Worm (Caenorhabditis elegans) whole organism, midembryonic: ENCODE data around the gene F26A1.4.

Experiments used
- T22C8.4 ChIP-seq: fragments of 200-800 bp; sonication (Bioruptor generic); IDR thresholded peaks from 2 replicates; pipeline ENCODE4 v1.3.6; 2022; ENCODE audit warnings: missing genetic modification characterization, missing compliant biosample characterization
- cog-1 ChIP-seq: sonication (generic microtip); optimal IDR thresholded peaks from 2 replicates; lab custom pipeline; 2016; ENCODE audit warnings: missing genetic modification characterization, missing compliant biosample characterization
- flt-1 ChIP-seq: fragments of 200-800 bp; sonication (Bioruptor generic); IDR thresholded peaks from 2 replicates; pipeline ENCODE4 v1.3.6; 2022; ENCODE audit warnings: missing genetic modification characterization, missing compliant biosample characterization
- klf-2 ChIP-seq: fragments of 200-800 bp; sonication (Bioruptor generic); conservative IDR thresholded peaks from 2 replicates; pipeline ENCODE4 v1.3.6; 2022; ENCODE audit warnings: missing genetic modification reagents, missing genetic modification characterization, missing compliant biosample characterization
- med-1 ChIP-seq: sonication (generic microtip); optimal IDR thresholded peaks from 2 replicates; lab custom pipeline; 2017; ENCODE audit warnings: missing genetic modification characterization, mild to moderate bottlenecking, missing compliant biosample characterization, antibody characterized with exemption, missing genetic modification reagents; ENCODE audit not compliant: insufficient read depth
- ref-1 ChIP-seq: fragments of 200-800 bp; sonication (Bioruptor generic); conservative IDR thresholded peaks from 2 replicates; pipeline ENCODE4 v1.3.6; 2022; ENCODE audit warnings: missing genetic modification reagents, missing genetic modification characterization, missing compliant biosample characterization
- tab-1 ChIP-seq: fragments of 200-800 bp; sonication (Bioruptor generic); IDR thresholded peaks from 2 replicates; pipeline ENCODE4 v1.3.6; 2022; ENCODE audit warnings: missing genetic modification characterization, missing compliant biosample characterization
- ztf-23 ChIP-seq: fragments of 200-800 bp; sonication (Bioruptor generic); IDR thresholded peaks from 2 replicates; pipeline ENCODE4 v1.3.6; 2022; ENCODE audit warnings: missing genetic modification reagents, missing genetic modification characterization, missing compliant biosample characterization
- ztf-29 ChIP-seq: fragments of 200-800 bp; sonication (Bioruptor generic); IDR thresholded peaks from 2 replicates; pipeline ENCODE4 v1.3.6; 2022; ENCODE audit warnings: missing genetic modification reagents, missing genetic modification characterization, missing compliant biosample characterization

F26A1.4 gene

DNA sequence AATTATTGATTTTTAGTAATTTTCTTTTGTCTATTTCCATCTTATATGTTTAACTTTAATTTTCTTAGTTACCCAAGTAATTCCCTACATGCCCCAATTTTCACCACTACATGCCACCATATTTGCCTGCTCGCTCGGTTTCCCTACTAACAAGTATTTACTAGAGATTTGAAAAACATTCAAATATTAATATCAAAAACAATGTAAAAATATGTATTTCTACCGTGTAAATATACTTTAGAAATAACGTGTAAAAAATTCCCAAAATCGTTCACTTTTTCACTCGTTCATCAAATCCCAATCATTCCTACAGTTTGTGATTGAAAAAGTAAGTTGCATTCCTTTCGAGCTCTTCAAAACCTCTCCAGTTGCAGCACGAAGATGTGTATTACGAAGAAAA is 9.3 kb downstream of the F26A1.4 start, which contains the start of gene F26A1.3:
Gene F26A1.3, plus strand, starts transcription at position 301 of the 400 bp plus-strand sequence.
- no peak for TF ChIP-seq klf-2 (GFP tag; lab: Robert Waterston, UW)
- no peak for TF ChIP-seq ztf-23 (GFP tag; lab: Robert Waterston, UW)
- TF ChIP-seq flt-1 (GFP tag; lab: Robert Waterston, UW) = no peak
- TF ChIP-seq cog-1 (tag; lab: Kevin White, UChicago) = no peak
- no peak for TF ChIP-seq ref-1
- no peak for TF ChIP-seq T22C8.4 (GFP tag; lab: Robert Waterston, UW)
- no peak for TF ChIP-seq med-1
- no peak for TF ChIP-seq ztf-29 (GFP tag; lab: Robert Waterston, UW)
- no peak for TF ChIP-seq tab-1

DNA sequence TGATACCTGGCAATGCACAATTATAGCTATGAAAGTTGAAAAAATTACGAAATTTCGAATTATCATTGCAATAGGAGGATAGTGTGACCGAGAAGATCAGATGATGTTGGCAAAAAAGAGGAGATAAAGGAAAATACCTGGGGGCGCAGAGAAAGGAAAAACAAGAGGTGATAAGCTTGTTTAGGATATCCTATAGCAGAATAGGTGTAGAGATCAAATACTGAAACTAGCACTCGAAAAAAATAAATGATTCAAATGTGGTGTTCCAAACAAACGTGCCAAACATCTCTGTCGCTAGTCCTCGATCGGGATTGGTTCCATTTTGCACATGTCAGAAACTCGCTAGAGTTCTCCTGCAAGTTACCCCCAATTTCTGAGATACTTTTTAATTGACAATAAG is 12.1 kb downstream of the F26A1.4 start, which contains the start of gene F26A1.9:
Gene F26A1.9, minus strand, starts transcription at position 101 of the 400 bp plus-strand sequence.
- TF ChIP-seq ztf-23 (GFP tag; lab: Robert Waterston, UW) (no peak), klf-2 (GFP tag; lab: Robert Waterston, UW) (no peak), ztf-29 (GFP tag; lab: Robert Waterston, UW) (no peak), med-1 (no peak), ref-1 (no peak), cog-1 (tag; lab: Kevin White, UChicago) (no peak), tab-1 (no peak), flt-1 (GFP tag; lab: Robert Waterston, UW) (no peak), T22C8.4 (GFP tag; lab: Robert Waterston, UW) (no peak)

DNA sequence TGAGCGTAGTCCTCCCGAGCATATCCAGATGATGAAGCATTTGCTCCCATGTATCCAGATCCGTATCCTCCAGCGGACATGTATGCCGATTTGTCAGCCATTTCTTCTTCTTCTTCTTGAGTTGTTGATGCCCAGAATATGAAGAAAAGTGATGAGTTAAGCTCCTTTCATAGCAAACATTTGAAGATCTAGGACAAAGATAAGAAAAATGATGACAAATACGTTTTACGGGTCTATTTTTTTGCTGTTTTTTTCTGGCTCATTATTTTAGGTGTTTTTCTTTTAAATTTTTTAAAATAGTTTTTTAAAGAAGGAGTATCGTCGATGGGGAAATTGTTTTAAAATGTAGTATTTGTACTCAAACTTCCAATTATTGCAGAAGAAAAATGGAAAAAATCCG is 12.9 kb downstream of the F26A1.4 start, which contains the start of gene nspd-9:
Gene nspd-9, minus strand, starts transcription at position 101 of the 400 bp plus-strand sequence.
- no peak for TF ChIP-seq ztf-23 (GFP tag; lab: Robert Waterston, UW)
- no peak for TF ChIP-seq klf-2 (GFP tag; lab: Robert Waterston, UW)
- no peak for TF ChIP-seq ztf-29 (GFP tag; lab: Robert Waterston, UW)
- no peak for TF ChIP-seq tab-1
- TF ChIP-seq T22C8.4 (GFP tag; lab: Robert Waterston, UW) = no peak
- TF ChIP-seq med-1 = no peak

DNA sequence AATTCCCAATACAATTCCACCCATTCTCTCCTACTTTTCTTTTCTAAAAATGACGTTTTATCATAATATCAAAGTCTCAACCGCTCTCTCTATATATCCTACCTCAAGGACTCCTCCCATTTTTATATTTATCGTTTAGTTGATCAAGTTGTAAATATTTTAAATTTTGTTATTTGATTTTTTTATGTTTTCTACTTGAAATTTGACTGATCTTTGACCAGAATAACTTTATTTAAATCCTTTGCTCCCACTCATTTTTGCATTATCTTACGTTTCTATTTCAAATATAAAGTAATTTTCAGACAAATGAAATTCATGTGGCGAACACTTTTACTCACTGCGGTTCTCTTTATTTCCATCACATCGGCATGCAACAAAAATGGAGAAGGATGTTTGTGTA is 20.1 kb downstream of the F26A1.4 start, which contains the start of the genes acbp-7 and F26A1.19:
Gene acbp-7, plus strand, starts transcription at position 301 of the 400 bp plus-strand sequence.
Gene F26A1.19, plus strand, starts transcription at position 303 of the 400 bp plus-strand sequence.
- TF ChIP-seq ztf-23 (GFP tag; lab: Robert Waterston, UW) (no peak), tab-1 (no peak)

DNA sequence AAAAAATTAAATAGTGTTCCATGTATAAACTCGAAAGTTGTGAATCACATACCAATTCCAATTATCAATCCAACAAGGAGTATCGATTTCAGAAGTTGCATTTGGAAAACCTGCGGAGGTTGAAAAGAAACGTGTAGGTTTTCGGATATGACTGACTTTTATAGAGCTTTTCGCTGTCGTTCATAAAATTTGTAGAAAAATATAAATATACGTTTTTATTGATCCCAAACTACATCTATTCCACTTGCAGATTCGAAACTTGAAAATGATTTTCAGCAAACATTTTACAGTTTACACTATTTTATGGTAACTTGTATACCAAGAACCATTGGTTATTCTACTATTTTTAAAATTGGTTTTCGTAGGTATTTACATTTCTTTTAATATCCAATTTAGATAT is 24.8 kb downstream of the F26A1.4 start, which contains the start of gene clec-156:
Gene clec-156, minus strand, starts transcription at position 101 of the 400 bp plus-strand sequence.
- TF ChIP-seq cog-1 (tag; lab: Kevin White, UChicago) = no peak
- no peak for TF ChIP-seq klf-2 (GFP tag; lab: Robert Waterston, UW)
- no peak for TF ChIP-seq flt-1 (GFP tag; lab: Robert Waterston, UW)
- TF ChIP-seq med-1 = no peak
- no peak for TF ChIP-seq tab-1
- no peak for TF ChIP-seq T22C8.4 (GFP tag; lab: Robert Waterston, UW)
- TF ChIP-seq ztf-29 (GFP tag; lab: Robert Waterston, UW) = no peak
- TF ChIP-seq ztf-23 (GFP tag; lab: Robert Waterston, UW) = no peak
- no peak for TF ChIP-seq ref-1

DNA sequence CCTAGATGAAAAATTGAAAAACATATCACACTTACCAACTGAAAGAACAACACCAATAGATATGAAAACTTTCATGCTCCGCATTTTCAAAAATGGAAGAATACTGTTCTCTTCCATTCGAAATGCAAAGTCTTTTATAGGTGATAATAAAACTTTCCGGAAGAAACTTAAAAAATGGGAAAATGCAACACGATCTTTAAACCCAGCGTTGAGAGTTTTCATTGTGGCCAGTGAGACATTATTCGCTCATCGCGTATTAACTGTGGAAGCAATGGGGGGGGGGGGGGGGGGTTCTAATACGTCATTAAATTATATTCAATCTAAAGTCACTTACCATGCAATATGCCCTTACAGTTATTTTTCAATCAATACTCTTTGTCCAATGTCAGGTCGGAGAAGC is 27.0 kb downstream of the F26A1.4 start, which contains the start of the genes clec-157 and fkh-5:
Gene clec-157, minus strand, starts transcription at position 101 of the 400 bp plus-strand sequence.
Gene fkh-5, plus strand, starts transcription at position 336 of the 400 bp plus-strand sequence.
- TF ChIP-seq tab-1 (no peak), klf-2 (GFP tag; lab: Robert Waterston, UW) (no peak), flt-1 (GFP tag; lab: Robert Waterston, UW) (no peak), ztf-23 (GFP tag; lab: Robert Waterston, UW) (no peak), ztf-29 (GFP tag; lab: Robert Waterston, UW) (no peak), ref-1 (no peak), T22C8.4 (GFP tag; lab: Robert Waterston, UW) (no peak), cog-1 (tag; lab: Kevin White, UChicago) (no peak), med-1 (no peak)

DNA sequence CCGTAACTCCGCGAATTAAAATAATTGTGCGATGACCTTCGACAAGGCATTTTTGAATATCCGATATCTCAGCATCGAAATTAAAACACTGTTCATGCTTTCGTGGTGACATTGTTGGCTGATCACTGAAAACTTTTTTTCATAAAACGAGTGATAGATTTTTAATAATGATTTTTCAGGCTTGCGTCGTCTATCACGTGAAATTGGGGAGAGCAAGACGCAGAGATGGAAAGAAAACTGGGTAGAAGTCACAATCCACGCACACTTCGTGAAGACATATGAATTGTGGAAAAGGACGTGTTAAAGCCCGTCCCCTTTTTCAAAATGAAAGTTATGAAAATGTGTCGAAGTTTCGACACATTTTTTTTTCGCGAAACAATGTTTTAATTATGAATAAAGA is 32.4 kb downstream of the F26A1.4 start, which contains the start of gene nonu-1:
Gene nonu-1, minus strand, starts transcription at position 169 of the 400 bp plus-strand sequence.
- TF ChIP-seq ztf-29 (GFP tag; lab: Robert Waterston, UW) (no peak), T22C8.4 (GFP tag; lab: Robert Waterston, UW) (no peak), med-1 (no peak), tab-1 (no peak), flt-1 (GFP tag; lab: Robert Waterston, UW) (no peak), ref-1 (no peak), klf-2 (GFP tag; lab: Robert Waterston, UW) (no peak), cog-1 (tag; lab: Kevin White, UChicago) (no peak), ztf-23 (GFP tag; lab: Robert Waterston, UW) (no peak)

DNA sequence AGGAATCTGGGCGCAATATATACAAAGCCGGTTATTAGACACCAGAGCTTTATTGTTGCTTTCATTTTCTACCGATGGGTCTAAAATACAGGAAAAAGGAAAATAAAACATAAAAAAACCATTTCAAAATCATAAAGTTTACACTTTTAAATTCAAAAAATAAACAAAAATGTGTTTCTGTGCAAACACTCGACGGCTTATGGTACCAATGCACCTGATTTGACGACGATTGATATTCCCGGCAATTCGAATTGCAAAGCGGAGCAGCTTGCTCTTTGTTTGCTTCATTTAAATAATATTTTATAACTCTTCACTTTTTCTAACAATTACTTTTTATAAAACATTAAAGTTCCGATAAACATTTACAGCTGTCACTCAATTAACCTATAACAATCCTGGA is 32.8 kb downstream of the F26A1.4 start, which contains the start of gene F26A1.1:
Gene F26A1.1, plus strand, starts transcription at position 369 of the 400 bp plus-strand sequence.
- no peak for TF ChIP-seq klf-2 (GFP tag; lab: Robert Waterston, UW)
- TF ChIP-seq ref-1 = no peak
- no peak for TF ChIP-seq ztf-29 (GFP tag; lab: Robert Waterston, UW)
- no peak for TF ChIP-seq cog-1 (tag; lab: Kevin White, UChicago)
- TF ChIP-seq T22C8.4 (GFP tag; lab: Robert Waterston, UW) = no peak
- TF ChIP-seq flt-1 (GFP tag; lab: Robert Waterston, UW) = no peak
- TF ChIP-seq ztf-23 (GFP tag; lab: Robert Waterston, UW) = no peak
- no peak for TF ChIP-seq tab-1
- TF ChIP-seq med-1 = no peak

DNA sequence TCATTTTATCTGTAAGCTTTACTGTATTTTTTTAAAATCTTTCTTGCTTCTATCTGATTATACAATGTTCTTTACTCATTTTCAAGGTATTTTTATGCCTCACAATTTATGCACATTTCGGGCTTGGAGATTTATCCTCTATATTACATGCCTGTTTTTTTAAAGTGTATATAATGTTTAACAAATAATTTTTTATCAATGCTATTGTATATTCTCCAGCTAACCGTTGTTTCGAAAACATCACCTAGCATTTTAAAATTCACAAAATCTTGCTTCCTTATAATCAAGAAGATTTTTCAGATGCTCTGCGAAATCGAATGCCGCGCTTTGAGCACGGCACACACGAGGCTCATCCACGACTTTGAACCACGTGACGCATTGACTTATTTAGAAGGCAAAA is 34.7 kb downstream of the F26A1.4 start, which contains the start of gene ced-4:
Gene ced-4, plus strand, starts transcription at position 301 of the 400 bp plus-strand sequence.
- no peak for TF ChIP-seq flt-1 (GFP tag; lab: Robert Waterston, UW)
- no peak for TF ChIP-seq tab-1
- TF ChIP-seq med-1 = no peak
- no peak for TF ChIP-seq ztf-23 (GFP tag; lab: Robert Waterston, UW)
- TF ChIP-seq cog-1 (tag; lab: Kevin White, UChicago) = no peak
- TF ChIP-seq ref-1 = no peak
- TF ChIP-seq klf-2 (GFP tag; lab: Robert Waterston, UW) = no peak
- TF ChIP-seq T22C8.4 (GFP tag; lab: Robert Waterston, UW) = no peak
- TF ChIP-seq ztf-29 (GFP tag; lab: Robert Waterston, UW) = no peak
